Worm (Caenorhabditis elegans): Measurements from ENCODE around the gene cpd-2.

- TF ChIP-seq flt-1 (GFP tag; IDR thresholded peaks at IDR 0.05): no peak
- TF ChIP-seq med-1 (GFP tag; optimal IDR thresholded peaks at IDR 0.05; ENCODE audit: insufficient read depth): no peak
- TF ChIP-seq cog-1 (tag; optimal IDR thresholded peaks at IDR 0.05): no peak
- no peak for TF ChIP-seq ztf-29 (GFP tag; IDR thresholded peaks at IDR 0.05)
- TF ChIP-seq T22C8.4 (GFP tag; IDR thresholded peaks at IDR 0.05): no peak
- TF ChIP-seq ref-1 (GFP tag; conservative IDR thresholded peaks at IDR 0.05): no peak
- no peak for TF ChIP-seq tab-1 (GFP tag; IDR thresholded peaks at IDR 0.05)
- TF ChIP-seq ztf-23 (GFP tag; IDR thresholded peaks at IDR 0.05): no peak
Observed at ce11 chrX:16006529-16006928, 43.1 kb upstream of the cpd-2 start, which contains the start of gene C09G1.4.
